Fruit fly (Drosophila melanogaster): ENCODE results near the gene Cpr64Aa.

Cpr64Aa gene

DNA sequence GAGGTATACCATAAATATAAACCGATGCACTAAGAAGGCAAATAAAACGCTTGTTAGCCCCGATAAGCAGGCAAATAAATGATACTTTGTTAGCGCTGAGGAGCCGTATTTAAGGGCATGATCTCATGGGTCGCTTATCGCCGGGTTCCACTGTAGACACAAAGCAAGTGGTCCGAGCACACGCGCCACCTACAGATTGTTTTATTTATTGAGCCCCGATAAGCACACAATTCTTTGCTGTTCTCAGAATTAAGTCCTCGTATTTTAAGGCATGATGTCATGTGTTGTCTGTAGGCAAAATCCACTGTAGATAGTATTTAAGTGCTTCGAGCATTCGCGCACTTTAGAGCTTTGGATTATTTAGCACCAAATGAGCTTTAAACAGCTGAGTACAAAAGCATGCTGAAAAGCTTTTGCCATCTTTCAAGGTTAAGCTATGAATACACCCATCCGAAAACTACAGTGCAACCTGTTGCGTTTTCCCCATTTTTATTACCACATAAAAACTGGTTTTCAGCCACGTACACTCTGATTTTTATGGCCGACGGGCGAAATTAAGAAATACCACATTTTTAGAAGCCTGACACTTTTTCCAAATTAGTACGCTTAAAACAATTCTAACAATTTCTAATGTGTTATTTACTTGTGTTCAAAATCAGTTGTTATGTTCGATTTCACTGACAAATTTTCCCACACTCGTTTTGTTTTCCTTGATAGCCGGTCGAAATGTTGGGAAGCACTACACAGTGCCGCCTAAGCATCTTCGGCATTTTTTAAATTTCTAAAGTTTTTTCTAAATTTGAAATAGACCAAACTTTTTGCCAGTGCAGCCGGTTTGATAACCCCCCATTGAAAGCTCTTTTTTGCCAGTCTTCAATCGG lies 30.7 kb upstream of the Cpr64Aa start, which contains the start of gene Sqor (continued):
- TF ChIP-seq pan (optimal IDR thresholded peaks at IDR 0.05): no peak
- peak in 1 of 2 experiments; percentile 82 for TF ChIP-seq pan (GFP tag; optimal IDR thresholded peaks at IDR 0.05 in 1 of 2, IDR thresholded peaks at IDR 0.05 in 1 of 2)
- no peak; the same call in 1 of the 2 replicates for TF ChIP-seq Dref (GFP tag; IDR thresholded peaks at IDR 0.05)
- TF ChIP-seq tx (GFP tag; optimal IDR thresholded peaks at IDR 0.05): peak; percentile 67
- TF ChIP-seq CG33557 (GFP tag; optimal IDR thresholded peaks at IDR 0.05): peak; percentile 2
- TF ChIP-seq CG32532 (GFP tag; IDR thresholded peaks at IDR 0.05): peak; percentile 85
- TF ChIP-seq gcm2 (GFP tag; optimal IDR thresholded peaks at IDR 0.05): peak; percentile 65
- TF ChIP-seq nerfin-2 (GFP tag; IDR thresholded peaks at IDR 0.05; ENCODE audit: partially characterized antibody): peak; percentile 12; the same call in 1 of the 2 replicates
- TF ChIP-seq CG13775 (GFP tag; optimal IDR thresholded peaks at IDR 0.05): peak; percentile 81
- TF ChIP-seq CG13424 (tag; optimal IDR thresholded peaks at IDR 0.05): peak; percentile 92
- peak; percentile 50 for TF ChIP-seq ab (GFP tag; optimal IDR thresholded peaks at IDR 0.05)
- TF ChIP-seq grau (tag; optimal IDR thresholded peaks at IDR 0.05): peak; percentile 99
- no peak for TF ChIP-seq CG8478 (optimal IDR thresholded peaks at IDR 0.05)
- TF ChIP-seq CG31388 (GFP tag; optimal IDR thresholded peaks at IDR 0.05): peak; percentile 10
- no peak; the same call in 1 of the 2 replicates for TF ChIP-seq CkIIα-i1 (GFP tag; IDR thresholded peaks at IDR 0.05)
- TF ChIP-seq Deaf1 (tag; optimal IDR thresholded peaks at IDR 0.05): peak; percentile 55
- TF ChIP-seq MTF-1 (GFP tag; optimal IDR thresholded peaks at IDR 0.05; ENCODE audit: borderline replicate concordance): peak; percentile 40
- TF ChIP-seq CG10267 (tag; optimal IDR thresholded peaks at IDR 0.05): peak; percentile 56
- TF ChIP-seq her (GFP tag; optimal IDR thresholded peaks at IDR 0.05): peak; percentile 86
- TF ChIP-seq Hsf (GFP tag; optimal IDR thresholded peaks at IDR 0.05): peak; percentile 89
- peak in 1 of 3 experiments; percentile 75 for TF ChIP-seq Stat92E (GFP tag; optimal IDR thresholded peaks at IDR 0.05)
- peak; percentile 74 for TF ChIP-seq CG12104 (GFP tag; optimal IDR thresholded peaks at IDR 0.05)
- TF ChIP-seq abd-A (tag; optimal IDR thresholded peaks at IDR 0.05): no peak
- TF ChIP-seq crol (GFP tag; IDR thresholded peaks at IDR 0.05): no peak
- TF ChIP-seq CG11560 (tag; IDR thresholded peaks at IDR 0.05): 0 out of 3 replicates have a peak, but pooled peaks have one; percentile 53
- peak; percentile 76; the same call in 2 of the 3 replicates for TF ChIP-seq ase (GFP tag; IDR thresholded peaks at IDR 0.05)
- no peak for TF ChIP-seq bigmax (GFP tag; optimal IDR thresholded peaks at IDR 0.05)
- peak; percentile 95 for TF ChIP-seq CG7556 (GFP tag; optimal IDR thresholded peaks at IDR 0.05)
- TF ChIP-seq CG1647 (GFP tag; optimal IDR thresholded peaks at IDR 0.05): peak; percentile 71
- TF ChIP-seq Lpt (GFP tag; optimal IDR thresholded peaks at IDR 0.05): no peak
- peak; percentile 52 for TF ChIP-seq Ravus (GFP tag; IDR thresholded peaks at IDR 0.05)
- peak; percentile 79 for TF ChIP-seq ind (GFP tag; optimal IDR thresholded peaks at IDR 0.05)
- TF ChIP-seq esg (GFP tag; conservative IDR thresholded peaks at IDR 0.05): peak; percentile 77
- 0 out of 2 replicates have a peak, but pooled peaks have one; percentile 26 for TF ChIP-seq sim (GFP tag; IDR thresholded peaks at IDR 0.05)
- peak; percentile 39; the same call in 1 of the 2 replicates for TF ChIP-seq Scr (GFP tag; IDR thresholded peaks at IDR 0.05; ENCODE audit: partially characterized antibody)
- peak; percentile 95 for TF ChIP-seq row (GFP tag; IDR thresholded peaks at IDR 0.05)
- no peak for TF ChIP-seq tna (GFP tag; IDR thresholded peaks at IDR 0.05; ENCODE audit: partially characterized antibody)
- peak; percentile 86 for TF ChIP-seq unpg (GFP tag; optimal IDR thresholded peaks at IDR 0.05)
- TF ChIP-seq mam (GFP tag; optimal IDR thresholded peaks at IDR 0.05): peak; percentile 90
- peak; percentile 88 for TF ChIP-seq CG9876 (GFP tag; optimal IDR thresholded peaks at IDR 0.05)
- peak; percentile 73 for TF ChIP-seq Dbx (GFP tag; IDR thresholded peaks at IDR 0.05)
- TF ChIP-seq CG15269 (tag; optimal IDR thresholded peaks at IDR 0.05): peak; percentile 92
- peak; percentile 74 for TF ChIP-seq CG11247 (GFP tag; IDR thresholded peaks at IDR 0.05)
- peak; percentile 92 for TF ChIP-seq CG2120 (GFP tag; optimal IDR thresholded peaks at IDR 0.05)
- TF ChIP-seq Ada2b (GFP tag; IDR thresholded peaks at IDR 0.05): peak; percentile 81
- peak; percentile 90 for TF ChIP-seq bcd (GFP tag; optimal IDR thresholded peaks at IDR 0.05)
- TF ChIP-seq btn (GFP tag; optimal IDR thresholded peaks at IDR 0.05): peak; percentile 66
- TF ChIP-seq hb (GFP tag; IDR thresholded peaks at IDR 0.05; ENCODE audit: partially characterized antibody): no peak
- peak; percentile 57 for TF ChIP-seq ash1 (GFP tag; optimal IDR thresholded peaks at IDR 0.05)

Data from whole organism, embryonic.